Worm (Caenorhabditis elegans): Measurements from ENCODE around the gene ncx-7.

DNA sequence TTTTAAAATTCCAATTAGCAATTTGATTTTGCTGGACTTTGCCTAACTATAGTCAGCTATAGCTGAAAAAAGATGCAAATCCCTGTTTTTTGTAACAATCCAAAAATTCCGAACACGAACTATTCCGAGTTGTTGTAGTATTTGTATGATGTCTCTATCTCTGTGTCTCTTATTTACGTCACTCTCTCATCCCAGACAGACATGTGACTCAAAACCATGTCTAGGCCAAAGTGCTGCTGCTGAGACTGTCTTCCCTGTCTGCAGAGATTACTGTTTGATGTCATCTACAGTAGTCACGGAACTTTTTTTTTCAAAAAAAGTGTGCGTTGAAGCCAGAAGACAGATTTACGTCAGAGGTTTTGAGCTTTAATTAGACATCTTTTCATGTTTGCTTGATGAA lies 53.9 kb downstream of the ncx-7 start:
- TF ChIP-seq flt-1 (GFP tag; IDR thresholded peaks at IDR 0.05) = no peak
- TF ChIP-seq klf-2 (GFP tag; conservative IDR thresholded peaks at IDR 0.05) = no peak
- no peak for TF ChIP-seq ztf-29 (GFP tag; IDR thresholded peaks at IDR 0.05)
- no peak for TF ChIP-seq tab-1 (GFP tag; IDR thresholded peaks at IDR 0.05)
- no peak for TF ChIP-seq T22C8.4 (GFP tag; IDR thresholded peaks at IDR 0.05)
- no peak for TF ChIP-seq med-1 (GFP tag; optimal IDR thresholded peaks at IDR 0.05; ENCODE audit: insufficient read depth)
- no peak for TF ChIP-seq ref-1 (GFP tag; conservative IDR thresholded peaks at IDR 0.05)
- TF ChIP-seq cog-1 (tag; optimal IDR thresholded peaks at IDR 0.05) = no peak
- no peak for TF ChIP-seq ztf-23 (GFP tag; IDR thresholded peaks at IDR 0.05)
